Fruit fly (Drosophila melanogaster) whole organism, embryonic: Measurements from ENCODE around the gene Gpdh3.

Experiments used
- Abd-B ChIP-seq: fragments of 200-800 bp; sonication (Bioruptor generic); optimal IDR thresholded peaks from 2 replicates; lab custom pipeline; 2018; ENCODE audit warnings: missing biosample characterization, mild to moderate bottlenecking, missing genetic modification characterization, moderate library complexity
- Ada2b ChIP-seq: fragments of 200-800 bp; sonication (Bioruptor generic); IDR thresholded peaks from 2 replicates; pipeline ENCODE4 v1.3.6; 2022; ENCODE audit warnings: missing biosample characterization, missing genetic modification characterization
- Aef1 ChIP-seq: fragments of 200-800 bp; sonication (Bioruptor generic); IDR thresholded peaks from 3 replicates; pipeline ENCODE4 v1.3.6; 2022; ENCODE audit warnings: missing biosample characterization, missing genetic modification characterization
- Atf-2 ChIP-seq: fragments of 200-800 bp; sonication (Bioruptor generic); optimal IDR thresholded peaks from 2 replicates; lab custom pipeline; 2016; ENCODE audit warnings: missing biosample characterization, missing genetic modification characterization
- Bgb ChIP-seq: fragments of 200-800 bp; sonication (Bioruptor generic); IDR thresholded peaks from 2 replicates; pipeline ENCODE4 v1.3.6; 2022; ENCODE audit warnings: missing biosample characterization, missing genetic modification characterization; ENCODE audit not compliant: partially characterized antibody
- CG10274 ChIP-seq: fragments of 200-800 bp; sonication (Bioruptor generic); optimal IDR thresholded peaks from 3 replicates; lab custom pipeline; 2017; ENCODE audit warnings: missing biosample characterization, mild to moderate bottlenecking, missing genetic modification characterization
- CG10366 ChIP-seq: fragments of 200-800 bp; sonication (Bioruptor generic); IDR thresholded peaks from 2 replicates; pipeline ENCODE4 v1.3.6; 2022; ENCODE audit warnings: missing biosample characterization, missing genetic modification characterization
- CG11085 ChIP-seq: fragments of 200-800 bp; sonication (Bioruptor generic); IDR thresholded peaks from 2 replicates; pipeline ENCODE4 v1.3.6; 2022; ENCODE audit warnings: missing biosample characterization, missing genetic modification characterization
- CG14014 ChIP-seq: fragments of 200-800 bp; sonication (Bioruptor generic); IDR thresholded peaks from 2 replicates; pipeline ENCODE4 v1.3.6; 2022; ENCODE audit warnings: missing biosample characterization, missing genetic modification characterization
- CG14710 ChIP-seq: fragments of 200-800 bp; sonication (Bioruptor generic); optimal IDR thresholded peaks from 3 replicates; lab custom pipeline; 2019; ENCODE audit warnings: missing biosample characterization, mild to moderate bottlenecking, missing genetic modification characterization, moderate library complexity
- CG17186 ChIP-seq: fragments of 200-800 bp; sonication (Bioruptor generic); optimal IDR thresholded peaks from 3 replicates; lab custom pipeline; 2017; ENCODE audit warnings: missing biosample characterization, missing genetic modification reagents, missing genetic modification characterization
- CG18619 ChIP-seq: fragments of 200-800 bp; sonication (Bioruptor generic); optimal IDR thresholded peaks from 3 replicates; lab custom pipeline; 2017; ENCODE audit warnings: missing biosample characterization, mild to moderate bottlenecking, missing genetic modification characterization
- CG2875 ChIP-seq: fragments of 200-800 bp; sonication (Bioruptor generic); optimal IDR thresholded peaks from 2 replicates; lab custom pipeline; 2017; ENCODE audit warnings: missing biosample characterization, mild to moderate bottlenecking, missing genetic modification characterization, missing genetic modification reagents
- CG3163 ChIP-seq: fragments of 200-800 bp; sonication (Bioruptor generic); optimal IDR thresholded peaks from 3 replicates; lab custom pipeline; 2016; ENCODE audit warnings: missing biosample characterization, missing genetic modification characterization
- CG34422 ChIP-seq: fragments of 200-800 bp; sonication (Bioruptor generic); IDR thresholded peaks from 3 replicates; pipeline ENCODE4 v1.3.6; 2022; ENCODE audit warnings: missing biosample characterization, missing genetic modification characterization
- CG3726 ChIP-seq: fragments of 200-800 bp; sonication (Bioruptor generic); IDR thresholded peaks from 3 replicates; pipeline ENCODE4, ENCODE4 v1.3.6; 2022; ENCODE audit warnings: missing biosample characterization, missing genetic modification characterization
- CG4707 ChIP-seq: fragments of 200-800 bp; sonication (Bioruptor generic); optimal IDR thresholded peaks from 2 replicates; lab custom pipeline; 2018; ENCODE audit warnings: missing biosample characterization, mild to moderate bottlenecking, missing genetic modification characterization, moderate library complexity
- CG4730 ChIP-seq: fragments of 200-800 bp; sonication (Bioruptor generic); IDR thresholded peaks from 2 replicates; pipeline ENCODE4 v1.3.6; 2022; ENCODE audit warnings: missing biosample characterization, missing genetic modification characterization
- CG4820 ChIP-seq: fragments of 200-800 bp; sonication (Bioruptor generic); optimal IDR thresholded peaks from 3 replicates; lab custom pipeline; 2016; ENCODE audit warnings: missing biosample characterization, missing genetic modification characterization
- CG7963 ChIP-seq: fragments of 200-800 bp; sonication (Bioruptor generic); IDR thresholded peaks from 3 replicates; pipeline ENCODE4 v1.3.6; 2022; ENCODE audit warnings: missing biosample characterization, missing genetic modification characterization; ENCODE audit not compliant: partially characterized antibody
- CG9215 ChIP-seq: fragments of 200-800 bp; sonication (Bioruptor generic); IDR thresholded peaks from 2 replicates; pipeline ENCODE4 v1.3.6; 2022; ENCODE audit warnings: missing biosample characterization, missing genetic modification characterization
- CG9437 ChIP-seq: fragments of 200-800 bp; sonication (Bioruptor generic); optimal IDR thresholded peaks from 2 replicates; lab custom pipeline; 2018; ENCODE audit warnings: missing biosample characterization, mild to moderate bottlenecking, missing genetic modification characterization
- CG9797 ChIP-seq: fragments of 200-800 bp; sonication (Bioruptor generic); optimal IDR thresholded peaks from 3 replicates; lab custom pipeline; 2018; ENCODE audit warnings: missing biosample characterization, mild to moderate bottlenecking, missing genetic modification characterization
- CrebB ChIP-seq: fragments of 200-800 bp; sonication (Bioruptor generic); optimal IDR thresholded peaks from 3 replicates; lab custom pipeline; 2018; ENCODE audit warnings: missing biosample characterization, mild to moderate bottlenecking, missing genetic modification characterization
- D19B ChIP-seq: fragments of 200-800 bp; sonication (Bioruptor generic); optimal IDR thresholded peaks from 2 replicates; lab custom pipeline; 2017; ENCODE audit warnings: missing biosample characterization, mild to moderate bottlenecking, missing genetic modification characterization
- Dfd ChIP-seq, 2 experiments: fragments of >200 bp; optimal IDR thresholded peaks; 2 replicates each; lab custom pipeline; 2017; ENCODE audit warnings: missing biosample characterization in 2 of 2, missing genetic modification characterization in 2 of 2
- Dp ChIP-seq: fragments of 200-800 bp; sonication (Bioruptor generic); optimal IDR thresholded peaks from 2 replicates; lab custom pipeline; 2018; ENCODE audit warnings: missing biosample characterization, mild to moderate bottlenecking, missing genetic modification characterization, moderate library complexity
- Dref ChIP-seq: fragments of 200-800 bp; sonication (Bioruptor generic); IDR thresholded peaks from 2 replicates; pipeline ENCODE4 v1.3.6; 2022; ENCODE audit warnings: missing biosample characterization, missing genetic modification characterization
- Jarid2 ChIP-seq: fragments of 200-800 bp; sonication (Bioruptor generic); optimal IDR thresholded peaks from 3 replicates; lab custom pipeline; 2017; ENCODE audit warnings: mild to moderate bottlenecking, missing biosample characterization, missing genetic modification reagents, missing genetic modification characterization
- Kr ChIP-seq: fragments of 200-800 bp; sonication (Bioruptor generic); optimal IDR thresholded peaks from 2 replicates; lab custom pipeline; 2017; ENCODE audit warnings: missing biosample characterization, mild to moderate bottlenecking, missing genetic modification characterization
- NC2β ChIP-seq: fragments of 200-800 bp; sonication (Bioruptor generic); optimal IDR thresholded peaks from 2 replicates; lab custom pipeline; 2016; ENCODE audit warnings: missing biosample characterization, missing genetic modification characterization
- NfI ChIP-seq: fragments of 200-800 bp; sonication (Bioruptor generic); optimal IDR thresholded peaks from 3 replicates; lab custom pipeline; 2018; ENCODE audit warnings: missing biosample characterization, mild to moderate bottlenecking, missing genetic modification characterization, moderate library complexity
- Trl ChIP-seq, 3 experiments: fragments of >200 bp in 2 of 3; fragments of 200-800 bp in 1 of 3; sonication (Bioruptor generic) in 1 of 3; optimal IDR thresholded peaks; 2 replicates in 1 of 3; 3 replicates in 2 of 3; lab custom pipeline; 2016 to 2017; ENCODE audit warnings: missing biosample characterization in 1 of 3, missing genetic modification characterization in 1 of 3
- Usf ChIP-seq: fragments of 200-800 bp; sonication (Bioruptor generic); optimal IDR thresholded peaks from 2 replicates; lab custom pipeline; 2017; ENCODE audit warnings: missing genotype, missing biosample characterization, missing genetic modification characterization
- ara ChIP-seq: fragments of 200-800 bp; sonication (Bioruptor generic); IDR thresholded peaks from 2 replicates; pipeline ENCODE4 v1.3.6; 2022; ENCODE audit warnings: missing biosample characterization, missing genetic modification characterization
- ase ChIP-seq: fragments of 200-800 bp; sonication (Bioruptor generic); IDR thresholded peaks from 3 replicates; pipeline ENCODE4 v1.3.6; 2022; ENCODE audit warnings: missing biosample characterization, missing genetic modification characterization
- bigmax ChIP-seq: fragments of 200-800 bp; sonication (Bioruptor generic); optimal IDR thresholded peaks from 2 replicates; lab custom pipeline; 2018; ENCODE audit warnings: missing biosample characterization, mild to moderate bottlenecking, missing genetic modification characterization
- dati ChIP-seq: fragments of 200-800 bp; sonication (Bioruptor generic); IDR thresholded peaks from 2 replicates; pipeline ENCODE4 v1.3.6; 2022; ENCODE audit warnings: missing biosample characterization, missing genetic modification characterization
- dm ChIP-seq: fragments of 200-800 bp; sonication (Bioruptor generic); optimal IDR thresholded peaks from 3 replicates; lab custom pipeline; 2016; ENCODE audit warnings: missing biosample characterization, missing genetic modification characterization
- dmrt11E ChIP-seq: fragments of 200-800 bp; sonication (Bioruptor generic); optimal IDR thresholded peaks from 3 replicates; lab custom pipeline; 2018; ENCODE audit warnings: missing biosample characterization, mild to moderate bottlenecking, missing genetic modification characterization, moderate library complexity
- fd96Cb ChIP-seq: fragments of 200-800 bp; sonication (Bioruptor generic); optimal IDR thresholded peaks from 2 replicates; lab custom pipeline; 2018; ENCODE audit warnings: missing biosample characterization, mild to moderate bottlenecking, missing genetic modification characterization, moderate library complexity
- gcm2 ChIP-seq: fragments of 200-800 bp; sonication (Bioruptor generic); optimal IDR thresholded peaks from 2 replicates; lab custom pipeline; 2016; ENCODE audit warnings: missing biosample characterization, missing genetic modification characterization
- gfzf ChIP-seq: fragments of 200-800 bp; sonication (Bioruptor generic); optimal IDR thresholded peaks from 2 replicates; lab custom pipeline; 2016; ENCODE audit warnings: missing biosample characterization, mild to moderate bottlenecking, missing genetic modification characterization, moderate library complexity
- hbn ChIP-seq: fragments of 200-800 bp; sonication (Bioruptor generic); IDR thresholded peaks from 2 replicates; pipeline ENCODE4 v1.3.6; 2022; ENCODE audit warnings: missing biosample characterization, missing genetic modification characterization; ENCODE audit not compliant: partially characterized antibody
- hth ChIP-seq: fragments of >200 bp; optimal IDR thresholded peaks from 2 replicates; lab custom pipeline; 2017; ENCODE audit warnings: inconsistent platforms
- org-1 ChIP-seq: fragments of 200-800 bp; sonication (Bioruptor generic); optimal IDR thresholded peaks from 2 replicates; lab custom pipeline; 2017; ENCODE audit warnings: missing biosample characterization, missing genetic modification characterization
- peb ChIP-seq: fragments of 200-800 bp; sonication (Bioruptor generic); IDR thresholded peaks from 2 replicates; pipeline ENCODE4 v1.3.6; 2022; ENCODE audit warnings: missing biosample characterization, missing genetic modification characterization
- pum ChIP-seq: fragments of 200-800 bp; sonication (Bioruptor generic); optimal IDR thresholded peaks from 2 replicates; lab custom pipeline; 2016; ENCODE audit warnings: missing biosample characterization, missing genetic modification characterization
- slou ChIP-seq: fragments of 200-800 bp; sonication (Bioruptor generic); optimal IDR thresholded peaks from 3 replicates; lab custom pipeline; 2016; ENCODE audit warnings: missing biosample characterization, missing genetic modification characterization
- tll ChIP-seq, 2 experiments: fragments of 200-800 bp in 1 of 2; fragments of >200 bp in 1 of 2; sonication (Bioruptor generic) in 1 of 2; optimal IDR thresholded peaks; 2 replicates each; lab custom pipeline; 2017 to 2019; ENCODE audit warnings: missing biosample characterization in 2 of 2, missing genetic modification characterization in 2 of 2, mild to moderate bottlenecking in 1 of 2, moderate library complexity in 1 of 2
- yki ChIP-seq: fragments of >200 bp; optimal IDR thresholded peaks from 3 replicates; lab custom pipeline; 2018

Gpdh3 gene

dm6 chr3R:22368777-22369214 lies 13.0 kb upstream of the Gpdh3 start (continued):
- peak; percentile 52 for TF ChIP-seq NfI (GFP tag; lab: Kevin White, UChicago)
- TF ChIP-seq Kr (GFP tag; lab: Kevin White, UChicago) = no peak
- 0 out of 3 replicates have a peak, but pooled peaks have one; percentile 40 for TF ChIP-seq ase (GFP tag; lab: Robert Waterston, UW)
- TF ChIP-seq CG9215 (GFP tag; lab: Robert Waterston, UW) = peak; percentile 73
- TF ChIP-seq dati (GFP tag; lab: Robert Waterston, UW) = no peak
- peak; percentile 4 for TF ChIP-seq yki (lab: Kevin White, UChicago)
- no peak for TF ChIP-seq hbn (GFP tag; lab: Robert Waterston, UW)
- TF ChIP-seq D19B = peak; percentile 94
- TF ChIP-seq CG34422 (GFP tag; lab: Robert Waterston, UW) = peak; percentile 68
- TF ChIP-seq Dref (GFP tag; lab: Robert Waterston, UW) = no peak
- no peak for TF ChIP-seq Dfd (GFP tag; optimal IDR thresholded peaks at IDR 0.05; lab: Kevin White, UChicago)
- peak; percentile 69; the same call in 2 of the 3 replicates for TF ChIP-seq CG3726
- TF ChIP-seq Usf (GFP tag; lab: Kevin White, UChicago) = no peak
- TF ChIP-seq CG4707 (GFP tag; lab: Kevin White, UChicago) = no peak
- TF ChIP-seq CG7963 = no peak
- TF ChIP-seq Aef1 (GFP tag; lab: Robert Waterston, UW) = peak; percentile 84
- peak; percentile 63 for TF ChIP-seq CG4730 (GFP tag; lab: Robert Waterston, UW)
- peak; percentile 45 for TF ChIP-seq slou (GFP tag; lab: Kevin White, UChicago)
- no peak for TF ChIP-seq hth (lab: Kevin White, UChicago)
- TF ChIP-seq CG10366 = peak; percentile 76
- peak; percentile 41 for TF ChIP-seq fd96Cb (tag; lab: Kevin White, UChicago)
- no peak for TF ChIP-seq CG10274
- no peak for TF ChIP-seq CG9797 (GFP tag; lab: Kevin White, UChicago)
- TF ChIP-seq CG9437 (GFP tag; lab: Kevin White, UChicago) = peak; percentile 60
- no peak for TF ChIP-seq Atf-2 (GFP tag; lab: Kevin White, UChicago)
- no peak for TF ChIP-seq tll (GFP tag; optimal IDR thresholded peaks at IDR 0.05; lab: Kevin White, UChicago)
- TF ChIP-seq Bgb = no peak
- TF ChIP-seq ara (GFP tag; lab: Robert Waterston, UW) = peak; percentile 46
- no peak for TF ChIP-seq CG17186
- TF ChIP-seq CG18619 = peak; percentile 69
- TF ChIP-seq Ada2b (GFP tag; lab: Robert Waterston, UW) = peak; percentile 84
- peak; percentile 81 for TF ChIP-seq CG14014 (GFP tag; lab: Robert Waterston, UW)
- TF ChIP-seq CG2875 (GFP tag; lab: Kevin White, UChicago) = no peak
- TF ChIP-seq dm (GFP tag; lab: Kevin White, UChicago) = no peak
- peak; percentile 5 for TF ChIP-seq gcm2 (GFP tag; lab: Kevin White, UChicago)
- TF ChIP-seq gfzf (GFP tag; lab: Kevin White, UChicago) = no peak
- TF ChIP-seq Dp = no peak
- TF ChIP-seq dmrt11E (tag; lab: Kevin White, UChicago) = peak; percentile 13
- TF ChIP-seq CG4820 (GFP tag; lab: Kevin White, UChicago) = no peak
- no peak for TF ChIP-seq NC2β
- peak; percentile 7 for TF ChIP-seq CG14710 (tag; lab: Kevin White, UChicago)
- 0 out of 2 replicates have a peak, but pooled peaks have one; percentile 39 for TF ChIP-seq peb (GFP tag; lab: Robert Waterston, UW)
- peak; percentile 61 for TF ChIP-seq org-1 (GFP tag; lab: Kevin White, UChicago)
- no peak for TF ChIP-seq bigmax (GFP tag; lab: Kevin White, UChicago)
- no peak; the same call in 1 of the 2 replicates for TF ChIP-seq CG11085 (GFP tag; lab: Robert Waterston, UW)
- no peak for TF ChIP-seq pum (GFP tag; lab: Kevin White, UChicago)
- TF ChIP-seq Jarid2 (GFP tag; lab: Kevin White, UChicago) = peak; percentile 37
- no peak for TF ChIP-seq Abd-B (GFP tag; lab: Kevin White, UChicago)
- no peak for TF ChIP-seq CrebB (tag; lab: Kevin White, UChicago)
- peak; percentile 68 to 80 for TF ChIP-seq Trl (optimal IDR thresholded peaks at IDR 0.05; lab: Kevin White, UChicago)
- peak; percentile 35 for TF ChIP-seq Trl (GFP tag; optimal IDR thresholded peaks at IDR 0.05; lab: Kevin White, UChicago)
- TF ChIP-seq CG3163 (GFP tag; lab: Kevin White, UChicago) = no peak
